Fruit fly (Drosophila melanogaster): ENCODE measurements around the gene CG34034.

DNA sequence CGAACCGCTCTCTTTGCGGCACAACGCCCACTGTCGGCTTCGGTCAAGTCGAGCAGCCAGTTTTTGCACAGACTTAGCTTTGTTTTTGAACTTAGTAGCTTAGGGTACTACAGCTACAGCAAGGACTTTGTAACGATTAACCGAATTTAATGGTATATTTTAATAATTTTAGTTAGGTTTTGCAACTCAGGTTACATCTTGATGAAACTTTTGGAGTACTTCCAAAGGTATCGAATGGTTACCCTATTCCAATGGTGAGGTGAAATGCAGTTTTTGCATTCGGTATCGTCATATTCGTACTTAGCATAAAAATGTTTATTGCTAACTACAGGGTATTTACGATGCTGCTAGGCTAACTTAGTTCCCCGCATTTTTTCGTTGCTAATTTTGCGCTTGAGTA, 50.3 kb downstream of the CG34034 start:
- TF ChIP-seq CG8478 (optimal IDR thresholded peaks at IDR 0.05) (no peak), CTCF (optimal IDR thresholded peaks at IDR 0.05) (no peak)

Measured in S2 (cell line).